Worm (Caenorhabditis elegans): ENCODE results near the gene VF13D12L.3.

- no peak for TF ChIP-seq ama-1 (optimal IDR thresholded peaks at IDR 0.05)
- TF ChIP-seq odd-2 (tag; optimal IDR thresholded peaks at IDR 0.05) = no peak
These were observed 42.7 kb downstream of the VF13D12L.3 start, which contains the start of the genes F44E5.17 and gpb-1 for ce11 chrII:11748494-11748893.

Data from whole organism, late embryonic.